Worm (Caenorhabditis elegans) whole organism, L3 larva: ENCODE results near the gene T25D1.2.

Experiments
- ZK546.5 ChIP-seq: sonication (generic microtip); optimal IDR thresholded peaks from 2 replicates; lab custom pipeline; 2017; ENCODE audit warnings: missing biosample characterization, missing genetic modification characterization
- ama-1 ChIP-seq: fragments of 150-350 bp; optimal IDR thresholded peaks from 2 replicates; lab custom pipeline; 2018
- egl-5 ChIP-seq: fragments of 150-350 bp; optimal IDR thresholded peaks from 2 replicates; lab custom pipeline; 2017; ENCODE audit warnings: missing biosample characterization, missing genetic modification reagents, missing genetic modification characterization, inconsistent platforms
- mdl-1 ChIP-seq: fragments of 150-350 bp; optimal IDR thresholded peaks from 2 replicates; lab custom pipeline; 2014; ENCODE audit warnings: missing biosample characterization, missing genetic modification characterization
- nfya-1 ChIP-seq: sonication (generic microtip); optimal IDR thresholded peaks from 2 replicates; lab custom pipeline; 2017; ENCODE audit warnings: missing genetic modification characterization, mild to moderate bottlenecking, missing compliant biosample characterization, antibody characterized with exemption, moderate library complexity; ENCODE audit not compliant: insufficient read depth
- nhr-11 ChIP-seq: fragments of 150-350 bp; optimal IDR thresholded peaks from 2 replicates; lab custom pipeline; 2014; ENCODE audit warnings: missing biosample characterization, missing genetic modification characterization
- nhr-28 ChIP-seq: fragments of 150-350 bp; optimal IDR thresholded peaks from 2 replicates; lab custom pipeline; 2014; ENCODE audit warnings: missing biosample characterization, missing genetic modification characterization
- nhr-76 ChIP-seq: fragments of 150-350 bp; sonication (generic microtip); optimal IDR thresholded peaks from 5 replicates; lab custom pipeline; 2014; ENCODE audit warnings: missing biosample characterization, missing genetic modification characterization
- pha-4 ChIP-seq: fragments of 150-350 bp; optimal IDR thresholded peaks from 2 replicates; lab custom pipeline; 2014; ENCODE audit warnings: missing biosample characterization, missing genetic modification reagents, missing genetic modification characterization
- sea-2 ChIP-seq: fragments of 150-350 bp; sonication (generic microtip); optimal IDR thresholded peaks from 4 replicates; lab custom pipeline; 2014; ENCODE audit warnings: missing biosample characterization, missing genetic modification reagents, missing genetic modification characterization
- tbx-2 ChIP-seq: sonication (generic microtip); optimal IDR thresholded peaks from 2 replicates; lab custom pipeline; 2016; ENCODE audit warnings: mild to moderate bottlenecking, missing genetic modification characterization, missing compliant biosample characterization
- ztf-11 ChIP-seq: fragments of 150-350 bp; optimal IDR thresholded peaks from 2 replicates; lab custom pipeline; 2014; ENCODE audit warnings: missing biosample characterization, missing genetic modification characterization
- ztf-4 ChIP-seq: fragments of 150-350 bp; optimal IDR thresholded peaks from 2 replicates; lab custom pipeline; 2014; ENCODE audit warnings: missing biosample characterization, missing genetic modification characterization

- TF ChIP-seq mdl-1 (tag; lab: Kevin White, UChicago) (no peak), nhr-76 (tag; lab: Kevin White, UChicago) (no peak), nhr-11 (tag; lab: Kevin White, UChicago) (no peak), ztf-4 (tag; lab: Kevin White, UChicago) (no peak), ama-1 (lab: Kevin White, UChicago) (no peak), tbx-2 (no peak), pha-4 (tag; lab: Kevin White, UChicago) (no peak), ZK546.5 (no peak), sea-2 (no peak), nfya-1 (tag; lab: Kevin White, UChicago) (no peak), nhr-28 (tag; lab: Kevin White, UChicago) (no peak), ztf-11 (tag; lab: Kevin White, UChicago) (no peak), egl-5 (tag; lab: Kevin White, UChicago) (no peak)
These were observed 17.1 kb downstream of the T25D1.2 start for ce11 chrX:16532513-16532912.
